Fruit fly (Drosophila melanogaster) whole organism, wandering third instar larva: Measurements from ENCODE around the gene Cep290.
A peak's percentile ranks its signal among the peaks of the same experiment; 100 is the strongest.

ENCODE experiments used
- Abd-B ChIP-seq: fragments of >200 bp; optimal IDR thresholded peaks from 2 replicates; lab custom pipeline; 2017; ENCODE audit warnings: missing biosample characterization, missing genetic modification characterization
- CG32264 ChIP-seq: fragments of 200-800 bp; sonication (Bioruptor generic); optimal IDR thresholded peaks from 2 replicates; lab custom pipeline; 2016; ENCODE audit warnings: missing biosample characterization, missing genetic modification characterization
- CG9705 ChIP-seq: fragments of 200-800 bp; sonication (Bioruptor generic); optimal IDR thresholded peaks from 2 replicates; lab custom pipeline; 2018; ENCODE audit warnings: missing biosample characterization, mild to moderate bottlenecking, missing genetic modification characterization
- CrebA ChIP-seq: fragments of 200-800 bp; sonication (Bioruptor generic); optimal IDR thresholded peaks from 2 replicates; lab custom pipeline; 2016; ENCODE audit warnings: missing biosample characterization, mild to moderate bottlenecking, missing genetic modification characterization, borderline replicate concordance
- Dfd ChIP-seq: fragments of >200 bp; optimal IDR thresholded peaks from 2 replicates; lab custom pipeline; 2017; ENCODE audit warnings: missing biosample characterization, missing genetic modification characterization
- Dif ChIP-seq: fragments of 200-275, 200-300 bp; sonication (Bioruptor generic); optimal IDR thresholded peaks from 2 replicates; lab custom pipeline; 2018; ENCODE audit warnings: missing biosample characterization, missing genetic modification characterization; ENCODE audit not compliant: partially characterized antibody
- GATAd ChIP-seq: sonication (Bioruptor generic); optimal IDR thresholded peaks from 2 replicates; lab custom pipeline; 2016; ENCODE audit warnings: missing biosample characterization, missing genetic modification characterization
- HLH106 ChIP-seq: fragments of 200-800 bp; optimal IDR thresholded peaks from 3 replicates; lab custom pipeline; 2019; ENCODE audit warnings: missing biosample characterization, mild to moderate bottlenecking, missing genetic modification characterization, moderate library complexity
- Hnf4 ChIP-seq: fragments of 200-800 bp; sonication (Bioruptor generic); optimal IDR thresholded peaks from 2 replicates; lab custom pipeline; 2016; ENCODE audit warnings: missing biosample characterization, mild to moderate bottlenecking, missing genetic modification characterization
- Hr78 ChIP-seq: fragments of >200 bp; optimal IDR thresholded peaks from 2 replicates; lab custom pipeline; 2017; ENCODE audit warnings: missing biosample characterization, missing genetic modification characterization
- Jra ChIP-seq: sonication (Bioruptor generic); optimal IDR thresholded peaks from 2 replicates; lab custom pipeline; 2016; ENCODE audit warnings: missing biosample characterization, missing genetic modification characterization
- Mio ChIP-seq: sonication (Bioruptor generic); optimal IDR thresholded peaks from 2 replicates; lab custom pipeline; 2016; ENCODE audit warnings: missing biosample characterization, missing genetic modification characterization
- Myc ChIP-seq: fragments of >200 bp; optimal IDR thresholded peaks from 2 replicates; lab custom pipeline; 2017
- N ChIP-seq: fragments of >200 bp; optimal IDR thresholded peaks from 2 replicates; lab custom pipeline; 2018; ENCODE audit warnings: missing biosample characterization, missing external identifiers, missing genetic modification characterization
- OdsH ChIP-seq: fragments of 200-800 bp; sonication (Bioruptor generic); optimal IDR thresholded peaks from 2 replicates; lab custom pipeline; 2016; ENCODE audit warnings: missing biosample characterization, mild to moderate bottlenecking, missing genetic modification characterization
- Rel ChIP-seq, 2 experiments: fragments of 200-800 bp; sonication (Bioruptor generic) in 1 of 2; optimal IDR thresholded peaks; 2 replicates in 1 of 2; 3 replicates in 1 of 2; lab custom pipeline; 2016 to 2019; ENCODE audit warnings: mild to moderate bottlenecking in 2 of 2, missing biosample characterization in 2 of 2, missing genetic modification characterization in 2 of 2, moderate library complexity in 1 of 2
- Sp1 ChIP-seq: fragments of 200-800 bp; sonication (Bioruptor generic); optimal IDR thresholded peaks from 3 replicates; lab custom pipeline; 2019; ENCODE audit warnings: missing biosample characterization, mild to moderate bottlenecking, missing genetic modification characterization, moderate library complexity
- Vsx2 ChIP-seq: fragments of 200-300, 225-300 bp; sonication (Bioruptor generic); optimal IDR thresholded peaks from 2 replicates; lab custom pipeline; 2018; ENCODE audit warnings: missing biosample characterization, missing genetic modification characterization; ENCODE audit not compliant: partially characterized antibody
- br ChIP-seq: fragments of 200-800 bp; sonication (Bioruptor generic); optimal IDR thresholded peaks from 2 replicates; lab custom pipeline; 2016; ENCODE audit warnings: missing biosample characterization, missing genetic modification characterization
- brk ChIP-seq: fragments of 200-800 bp; sonication (Bioruptor generic); optimal IDR thresholded peaks from 2 replicates; lab custom pipeline; 2016; ENCODE audit warnings: missing biosample characterization, mild to moderate bottlenecking, missing genetic modification characterization
- dl ChIP-seq, 2 experiments: fragments of 175-275, 200-275 bp in 1 of 2; fragments of 200-275 bp in 1 of 2; sonication (Bioruptor generic); optimal IDR thresholded peaks; lab custom pipeline; 2018; ENCODE audit warnings: mild to moderate bottlenecking in 2 of 2, missing biosample characterization in 2 of 2, missing genetic modification characterization in 2 of 2, moderate library complexity in 2 of 2; ENCODE audit not compliant: partially characterized antibody in 2 of 2, insufficient read depth in 1 of 2
- dmrt93B ChIP-seq: fragments of 200-800 bp; sonication (Bioruptor generic); optimal IDR thresholded peaks from 2 replicates; lab custom pipeline; 2018; ENCODE audit warnings: missing biosample characterization, mild to moderate bottlenecking, missing genetic modification characterization
- dsf ChIP-seq: sonication (Bioruptor generic); optimal IDR thresholded peaks from 2 replicates; lab custom pipeline; 2016; ENCODE audit warnings: missing biosample characterization, missing genetic modification characterization, borderline replicate concordance
- ey ChIP-seq: fragments of 200-800 bp; sonication (Bioruptor generic); optimal IDR thresholded peaks from 2 replicates; lab custom pipeline; 2016; ENCODE audit warnings: missing biosample characterization, missing genetic modification characterization
- foxo ChIP-seq, 2 experiments: fragments of 200-800 bp; sonication (Bioruptor generic); optimal IDR thresholded peaks; 2 replicates in 1 of 2; 3 replicates in 1 of 2; lab custom pipeline; 2016 to 2017; ENCODE audit warnings: missing biosample characterization in 2 of 2, missing genetic modification characterization in 2 of 2
- fru ChIP-seq: fragments of 200-800 bp; sonication (Bioruptor generic); optimal IDR thresholded peaks from 3 replicates; lab custom pipeline; 2016; ENCODE audit warnings: missing biosample characterization, mild to moderate bottlenecking, missing genetic modification characterization
- h ChIP-seq: fragments of 200-800 bp; sonication (Bioruptor generic); optimal IDR thresholded peaks from 3 replicates; lab custom pipeline; 2016; ENCODE audit warnings: missing biosample characterization, mild to moderate bottlenecking, missing genetic modification characterization
- jim ChIP-seq: fragments of 175-275, 200-325 bp; sonication (Bioruptor generic); optimal IDR thresholded peaks from 2 replicates; lab custom pipeline; 2016; ENCODE audit warnings: missing biosample characterization, mild to moderate bottlenecking, missing genetic modification characterization
- lola ChIP-seq: fragments of >200 bp; optimal IDR thresholded peaks from 2 replicates; lab custom pipeline; 2017; ENCODE audit warnings: missing biosample characterization, missing genetic modification characterization
- pan ChIP-seq: fragments of >200 bp; optimal IDR thresholded peaks from 2 replicates; lab custom pipeline; 2017
- rgr ChIP-seq: fragments of 200-800 bp; sonication (Bioruptor generic); optimal IDR thresholded peaks from 3 replicates; lab custom pipeline; 2016; ENCODE audit warnings: missing biosample characterization, mild to moderate bottlenecking, missing genetic modification characterization
- sage ChIP-seq: fragments of 200-800 bp; sonication (Bioruptor generic); optimal IDR thresholded peaks from 2 replicates; lab custom pipeline; 2016; ENCODE audit warnings: missing biosample characterization, mild to moderate bottlenecking, missing genetic modification characterization
- tai ChIP-seq: sonication (Bioruptor generic); optimal IDR thresholded peaks from 2 replicates; lab custom pipeline; 2016; ENCODE audit warnings: missing biosample characterization, missing genetic modification characterization
- woc ChIP-seq: sonication (Bioruptor generic); optimal IDR thresholded peaks from 2 replicates; lab custom pipeline; 2016; ENCODE audit warnings: missing biosample characterization, mild to moderate bottlenecking, missing genetic modification characterization

The Cep290 gene

DNA sequence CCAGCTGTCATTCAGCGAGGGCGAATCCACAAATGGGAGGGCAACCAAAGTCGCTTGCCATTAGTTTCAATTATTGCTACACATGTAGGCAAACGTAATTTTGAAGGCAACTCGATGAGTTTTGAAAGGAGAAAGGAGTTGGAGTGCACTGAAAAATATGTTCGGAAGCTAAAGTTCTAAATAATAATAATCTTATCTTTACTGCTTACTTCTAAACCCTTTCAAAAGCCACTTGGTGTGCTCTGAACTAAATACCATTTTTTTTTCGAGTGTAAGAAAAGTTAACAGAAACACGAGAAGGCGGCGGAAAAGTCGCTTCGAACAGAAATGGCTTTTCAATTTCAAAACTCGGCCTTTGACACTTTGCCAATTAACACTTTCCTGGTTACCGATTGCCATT lies at the start of gene Cep290:
Cep290 (plus strand) TSS at position 301 of the 400 bp plus-strand sequence.
- TF ChIP-seq Rel (GFP tag; optimal IDR thresholded peaks at IDR 0.05; lab: Kevin White, UChicago): no peak
- TF ChIP-seq Rel (tag; optimal IDR thresholded peaks at IDR 0.05; lab: Kevin White, UChicago): no peak
- no peak for TF ChIP-seq tai
- TF ChIP-seq h: no peak
- no peak for TF ChIP-seq dsf (GFP tag; lab: Kevin White, UChicago)
- TF ChIP-seq Myc (lab: Kevin White, UChicago): no peak
- TF ChIP-seq OdsH (GFP tag; lab: Kevin White, UChicago): no peak
- no peak for TF ChIP-seq dl (GFP tag; optimal IDR thresholded peaks at IDR 0.05; lab: Kevin White, UChicago; ENCODE audit: insufficient read depth in 1 of 2, partially characterized antibody in 2 of 2)
- TF ChIP-seq ey (GFP tag; lab: Kevin White, UChicago): no peak

DNA sequence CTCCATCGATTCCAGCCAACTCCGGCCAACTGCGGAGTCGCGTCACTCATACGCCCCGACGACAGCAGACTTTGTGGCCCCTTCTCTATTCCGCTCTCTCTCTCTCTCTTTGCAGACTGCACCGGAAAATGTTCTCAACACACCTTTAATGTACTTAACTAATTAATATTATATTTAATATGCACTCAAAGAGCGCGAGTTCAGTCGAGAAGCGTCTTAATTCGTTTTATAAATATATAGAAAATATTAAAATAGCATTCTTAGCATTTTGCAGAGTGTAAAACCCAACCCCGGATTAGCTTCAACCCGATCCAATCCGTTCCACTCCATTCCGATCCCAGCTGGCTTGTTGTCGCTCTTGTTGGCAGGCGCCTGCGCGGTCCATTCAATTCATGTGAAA lies 49.3 kb upstream of the Cep290 start:
- TF ChIP-seq dl (GFP tag; optimal IDR thresholded peaks at IDR 0.05; lab: Kevin White, UChicago; ENCODE audit: insufficient read depth in 1 of 2, partially characterized antibody in 2 of 2) (no peak), foxo (GFP tag; optimal IDR thresholded peaks at IDR 0.05; lab: Kevin White, UChicago) (no peak), CG32264 (GFP tag; lab: Kevin White, UChicago) (no peak), jim (GFP tag; lab: Kevin White, UChicago) (no peak), HLH106 (tag; lab: Kevin White, UChicago) (no peak), Mio (GFP tag; lab: Kevin White, UChicago) (no peak), dsf (GFP tag; lab: Kevin White, UChicago) (no peak), tai (no peak), Vsx2 (no peak), ey (GFP tag; lab: Kevin White, UChicago) (no peak), Hr78 (GFP tag; lab: Kevin White, UChicago) (no peak), CG9705 (no peak), pan (lab: Kevin White, UChicago) (no peak), dmrt93B (GFP tag; lab: Kevin White, UChicago) (no peak), Jra (GFP tag; lab: Kevin White, UChicago) (no peak), Hnf4 (GFP tag; lab: Kevin White, UChicago) (no peak)
- TF ChIP-seq, all 38 proteins: peak for 0

DNA sequence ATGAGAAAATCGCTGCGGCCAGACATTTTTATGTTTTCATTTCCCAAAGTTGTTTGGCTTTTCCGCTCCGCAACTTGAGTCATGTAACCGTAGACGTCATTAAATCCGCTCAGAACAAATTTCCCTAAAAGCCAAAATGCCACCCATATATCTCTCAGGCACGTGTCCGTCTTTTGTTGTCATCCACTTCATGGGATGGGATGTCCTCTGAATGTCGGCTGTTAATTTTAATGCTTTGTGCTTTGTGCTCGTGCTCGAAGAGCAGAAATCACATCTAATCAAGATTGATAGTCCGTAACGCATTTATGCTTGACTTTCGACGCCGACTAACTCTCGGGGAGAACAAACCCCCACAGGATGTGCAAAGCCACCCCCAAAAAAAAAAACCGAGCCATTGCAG lies 48.7 kb upstream of the Cep290 start:
- TF ChIP-seq CG9705: no peak
- TF ChIP-seq foxo (GFP tag; optimal IDR thresholded peaks at IDR 0.05; lab: Kevin White, UChicago): no peak
- TF ChIP-seq CrebA (GFP tag; lab: Kevin White, UChicago): no peak
- TF ChIP-seq Dif (GFP tag; lab: Kevin White, UChicago): no peak
- TF ChIP-seq dl (GFP tag; optimal IDR thresholded peaks at IDR 0.05; lab: Kevin White, UChicago; ENCODE audit: insufficient read depth in 1 of 2, partially characterized antibody in 2 of 2): no peak
- TF ChIP-seq dsf (GFP tag; lab: Kevin White, UChicago): no peak
- TF ChIP-seq sage (GFP tag; lab: Kevin White, UChicago): no peak
- TF ChIP-seq woc: no peak
- no peak for TF ChIP-seq h
- TF ChIP-seq ey (GFP tag; lab: Kevin White, UChicago): no peak
- no peak for TF ChIP-seq Jra (GFP tag; lab: Kevin White, UChicago)
- TF ChIP-seq lola: no peak

DNA sequence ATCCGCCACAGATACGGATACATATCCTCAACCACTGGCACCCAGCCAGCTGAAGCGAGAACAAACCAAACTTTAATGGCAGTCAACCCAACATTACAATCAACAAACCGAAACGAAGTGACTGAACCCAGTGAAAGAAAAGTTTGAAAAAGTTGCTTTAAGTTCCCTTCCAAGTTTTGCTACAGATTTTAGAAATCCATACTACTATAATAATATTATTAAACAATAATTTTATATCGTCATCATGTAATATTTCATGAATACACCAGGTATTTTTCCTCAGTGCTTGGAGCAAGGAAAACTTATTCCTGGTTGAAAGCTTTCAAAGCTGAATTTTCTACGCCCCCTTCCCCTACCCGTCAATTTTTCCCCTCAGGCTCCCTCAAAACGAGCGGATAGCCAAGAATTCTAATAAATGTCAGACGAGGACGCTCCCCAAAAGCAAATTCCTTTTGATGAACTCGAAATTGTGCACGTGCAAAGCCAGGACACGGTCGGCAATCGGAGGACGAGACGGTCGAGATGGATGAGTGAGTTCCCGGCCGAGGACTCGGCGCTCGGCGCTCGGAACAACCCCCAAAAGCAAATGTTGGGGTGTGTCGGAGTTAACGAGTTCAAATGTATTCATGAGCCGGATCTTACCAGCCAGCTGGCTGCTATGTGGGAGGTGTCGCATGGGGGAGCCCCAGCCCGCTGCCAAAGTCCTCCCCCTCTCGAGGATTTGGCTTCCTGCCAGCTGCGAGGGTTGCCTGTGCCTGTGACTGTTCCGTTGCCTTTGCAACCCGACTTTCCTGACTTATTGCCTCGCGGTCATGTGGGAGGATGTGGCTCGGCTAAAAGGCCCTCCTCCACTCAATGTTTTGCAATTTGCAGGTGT lies 46.6 kb upstream of the Cep290 start:
- TF ChIP-seq tai (no peak), Dfd (GFP tag; lab: Kevin White, UChicago) (no peak), Mio (GFP tag; lab: Kevin White, UChicago) (no peak), foxo (GFP tag; optimal IDR thresholded peaks at IDR 0.05; lab: Kevin White, UChicago) (peak in 1 of 2 experiments; percentile 20), CG9705 (no peak), Myc (lab: Kevin White, UChicago) (no peak), h (peak; percentile 26), CG32264 (GFP tag; lab: Kevin White, UChicago) (no peak), Sp1 (GFP tag; lab: Kevin White, UChicago) (no peak), woc (no peak), N (no peak), sage (GFP tag; lab: Kevin White, UChicago) (peak; percentile 1), lola (no peak), Abd-B (GFP tag; lab: Kevin White, UChicago) (no peak), rgr (no peak), HLH106 (tag; lab: Kevin White, UChicago) (peak; percentile 24), brk (GFP tag; lab: Kevin White, UChicago) (no peak), dsf (GFP tag; lab: Kevin White, UChicago) (no peak), fru (peak; percentile 31), Rel (GFP tag; optimal IDR thresholded peaks at IDR 0.05; lab: Kevin White, UChicago) (no peak), Rel (tag; optimal IDR thresholded peaks at IDR 0.05; lab: Kevin White, UChicago) (no peak), br (GFP tag; lab: Kevin White, UChicago) (no peak), Hr78 (GFP tag; lab: Kevin White, UChicago) (no peak), GATAd (GFP tag; lab: Kevin White, UChicago) (no peak), Vsx2 (no peak), Jra (GFP tag; lab: Kevin White, UChicago) (no peak), OdsH (GFP tag; lab: Kevin White, UChicago) (no peak), pan (lab: Kevin White, UChicago) (no peak)
- TF ChIP-seq, all 38 proteins: peak for 5
